Worm (Caenorhabditis elegans): ENCODE data around the gene pgph-2.

Gene pgph-2

DNA sequence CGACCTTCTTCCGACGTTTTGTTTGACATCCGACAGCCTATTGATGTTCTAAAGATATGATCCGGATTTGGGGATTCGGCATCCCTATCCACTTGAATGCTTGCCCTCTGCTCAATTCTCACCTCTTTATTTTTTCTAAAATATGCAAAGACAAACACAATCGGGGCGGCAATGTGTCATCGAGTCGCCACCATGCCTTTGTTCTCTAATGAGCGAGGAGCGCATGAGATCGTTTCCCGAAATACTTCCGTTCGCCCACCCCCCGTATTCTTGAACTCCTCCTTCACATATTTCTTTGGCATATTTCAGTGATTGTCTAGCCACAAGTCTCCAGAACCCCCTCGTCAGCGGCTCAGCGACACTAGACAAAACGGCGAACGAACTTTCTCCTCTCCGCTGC, 34.4 kb downstream of the pgph-2 start, which contains the start of gene cyn-17:
cyn-17 (plus strand) TSS at position 301 of the 400 bp plus-strand sequence.
- no peak for TF ChIP-seq unc-62 (GFP tag; optimal IDR thresholded peaks at IDR 0.05)

DNA sequence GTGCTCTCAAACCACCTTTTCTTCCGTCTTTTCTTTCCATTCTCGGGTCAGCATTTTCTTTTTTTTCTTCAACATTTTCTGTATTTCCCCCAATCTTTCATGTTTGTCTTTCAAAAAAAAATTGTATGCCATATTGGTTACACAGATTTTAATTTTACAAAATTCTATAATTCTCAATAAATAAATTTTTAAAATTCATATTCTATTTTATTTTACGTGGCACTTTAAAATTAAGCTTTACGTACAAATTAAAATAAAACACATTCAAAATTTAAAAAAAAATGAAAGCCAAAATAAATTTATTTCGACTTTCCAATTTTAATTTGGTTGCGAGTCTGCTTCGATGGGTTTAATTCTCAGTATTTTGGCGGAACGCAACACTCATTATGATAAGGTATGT, 40.5 kb downstream of the pgph-2 start, which contains the start of gene ZC250.5:
ZC250.5 (plus strand) TSS at position 301 of the 400 bp plus-strand sequence.
- no peak for TF ChIP-seq unc-62 (GFP tag; optimal IDR thresholded peaks at IDR 0.05)

DNA sequence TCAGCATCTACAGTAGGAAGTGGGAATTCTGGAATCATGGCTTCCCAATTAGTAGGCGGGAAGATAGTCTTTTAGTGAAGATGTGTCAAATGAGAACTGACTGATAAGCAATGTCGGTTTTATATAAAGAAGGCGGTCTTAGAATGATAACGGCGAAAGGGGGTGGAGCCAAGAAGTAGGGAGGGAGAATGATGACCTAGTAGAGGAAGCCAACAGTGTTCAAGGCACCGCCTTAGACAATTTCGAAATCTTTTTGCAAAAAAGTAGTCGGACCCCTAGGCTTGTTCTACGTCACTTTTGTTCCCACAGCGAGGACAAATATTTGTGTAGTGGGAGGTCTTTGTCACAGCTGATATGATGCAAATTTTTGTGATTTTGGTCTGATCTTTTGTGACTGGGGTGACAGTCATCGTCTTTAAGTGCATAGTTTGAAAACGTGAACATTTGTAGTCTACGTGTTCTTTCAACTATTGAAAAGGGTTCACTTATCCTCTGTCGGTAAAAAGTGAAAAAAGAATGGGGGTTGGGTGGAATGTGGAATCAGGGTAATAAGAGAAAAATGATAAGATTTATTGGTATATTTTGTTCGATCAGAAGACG, 48.2 kb downstream of the pgph-2 start, which contains the start of gene ZC250.4:
ZC250.4 (minus strand) TSS at position 78 of the 600 bp plus-strand sequence.
- TF ChIP-seq unc-62 (GFP tag; optimal IDR thresholded peaks at IDR 0.05): no peak

DNA sequence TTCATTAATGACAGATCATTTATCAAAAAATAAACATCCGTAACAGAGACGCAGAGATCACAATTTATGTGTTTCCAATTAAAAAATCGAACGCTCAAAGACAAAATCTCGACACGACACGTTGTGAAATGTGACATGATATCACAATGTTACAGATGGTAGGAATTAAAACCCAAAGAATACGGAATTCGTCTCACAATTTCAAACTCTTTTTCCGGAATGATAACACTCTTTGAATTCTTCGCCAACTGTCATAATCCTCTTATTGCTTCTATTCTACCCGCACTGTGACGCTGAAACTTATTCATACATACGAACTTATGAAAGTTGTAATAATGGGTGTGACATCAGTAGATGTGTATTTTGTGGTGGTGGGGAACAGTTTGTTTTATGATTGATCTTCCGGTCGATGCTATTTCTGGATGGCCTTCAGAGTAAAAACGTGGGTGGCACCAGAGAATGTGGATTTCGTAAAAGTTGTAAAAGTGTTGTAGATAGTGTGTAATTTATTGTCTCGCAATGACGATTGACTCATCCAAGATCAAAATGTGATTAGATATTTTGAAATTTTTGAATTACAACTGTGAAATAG, 51.6 kb downstream of the pgph-2 start:
- TF ChIP-seq unc-62 (GFP tag; optimal IDR thresholded peaks at IDR 0.05): no peak

DNA sequence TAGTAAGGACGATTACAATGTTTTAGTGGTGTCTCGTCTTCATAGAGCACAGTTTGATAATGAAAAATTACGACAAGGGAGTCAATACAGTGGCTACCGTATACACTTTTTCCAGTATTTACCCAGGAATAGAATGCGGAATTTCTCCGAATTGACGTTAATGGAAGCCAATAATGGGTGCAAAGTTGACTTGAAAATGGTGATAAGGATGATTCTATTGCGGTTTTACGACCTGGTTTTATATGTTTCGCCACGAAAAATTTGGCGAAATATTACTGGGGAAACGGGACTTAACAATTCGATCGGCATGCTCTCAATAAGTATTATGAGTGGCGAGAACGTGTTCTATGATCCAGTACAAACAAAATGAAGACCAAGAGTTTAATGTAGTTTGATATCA, 55.0 kb downstream of the pgph-2 start:
- no peak for TF ChIP-seq unc-62 (GFP tag; optimal IDR thresholded peaks at IDR 0.05)

DNA sequence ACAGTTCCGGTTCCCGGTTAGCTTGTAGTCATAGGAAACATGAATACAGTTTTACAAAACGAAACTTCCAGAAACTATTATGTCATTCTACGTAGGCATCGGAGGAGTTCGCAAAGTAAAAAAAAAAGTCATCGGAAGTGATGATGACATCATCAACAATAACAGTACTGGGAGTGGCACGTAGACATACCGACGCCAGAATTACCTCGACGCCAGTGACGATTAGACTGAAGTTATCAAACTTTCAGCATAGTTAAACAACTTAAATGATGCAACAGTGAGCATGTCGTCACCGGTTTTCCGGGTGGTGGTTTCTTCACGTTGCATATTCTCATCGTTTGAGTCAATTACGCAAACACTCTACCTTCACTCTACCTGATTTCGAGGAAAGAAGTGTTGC, 55.5 kb downstream of the pgph-2 start:
- no peak for TF ChIP-seq unc-62 (GFP tag; optimal IDR thresholded peaks at IDR 0.05)

Measured in whole organism, dauer.